Fruit fly (Drosophila melanogaster) whole organism, embryonic: ENCODE data around the gene CG3815.

Source experiments
- Abd-B ChIP-seq: fragments of 200-800 bp; sonication (Bioruptor generic); optimal IDR thresholded peaks from 2 replicates; lab custom pipeline; 2018; ENCODE audit warnings: missing biosample characterization, mild to moderate bottlenecking, missing genetic modification characterization, moderate library complexity
- Bteb2 ChIP-seq: fragments of 200-800 bp; sonication (Bioruptor generic); optimal IDR thresholded peaks from 2 replicates; lab custom pipeline; 2016; ENCODE audit warnings: missing biosample characterization, missing genetic modification characterization
- CG10959 ChIP-seq: fragments of 200-800 bp; sonication (Bioruptor generic); IDR thresholded peaks from 2 replicates; pipeline ENCODE4 v1.3.6; 2022; ENCODE audit warnings: missing biosample characterization, missing genetic modification characterization
- CG11398 ChIP-seq: fragments of 200-800 bp; sonication (Bioruptor generic); optimal IDR thresholded peaks from 2 replicates; lab custom pipeline; 2016; ENCODE audit warnings: missing biosample characterization, missing genetic modification characterization
- CG11695 ChIP-seq: fragments of 200-800 bp; sonication (Bioruptor generic); IDR thresholded peaks from 3 replicates; pipeline ENCODE4 v1.3.6; 2022; ENCODE audit warnings: missing biosample characterization, missing genetic modification characterization
- CG1233 ChIP-seq: fragments of 200-800 bp; sonication (Bioruptor generic); optimal IDR thresholded peaks from 4 replicates; lab custom pipeline; 2018; ENCODE audit warnings: missing biosample characterization, mild to moderate bottlenecking, missing genetic modification characterization
- CG13424 ChIP-seq: fragments of 200-800 bp; sonication (Bioruptor generic); optimal IDR thresholded peaks from 2 replicates; lab custom pipeline; 2019; ENCODE audit warnings: missing biosample characterization, mild to moderate bottlenecking, missing genetic modification characterization, moderate library complexity
- CG14014 ChIP-seq: fragments of 200-800 bp; sonication (Bioruptor generic); IDR thresholded peaks from 2 replicates; pipeline ENCODE4 v1.3.6; 2022; ENCODE audit warnings: missing biosample characterization, missing genetic modification characterization
- CG1647 ChIP-seq: fragments of 200-800 bp; sonication (Bioruptor generic); optimal IDR thresholded peaks from 3 replicates; lab custom pipeline; 2016; ENCODE audit warnings: missing biosample characterization, missing genetic modification characterization
- CG16779 ChIP-seq: fragments of 200-800 bp; sonication (Bioruptor generic); IDR thresholded peaks from 2 replicates; pipeline ENCODE4 v1.3.6; 2022; ENCODE audit warnings: missing biosample characterization, missing genetic modification characterization
- CG17385 ChIP-seq: fragments of 200-800 bp; sonication (Bioruptor generic); optimal IDR thresholded peaks from 3 replicates; lab custom pipeline; 2018; ENCODE audit warnings: missing biosample characterization, mild to moderate bottlenecking, missing genetic modification characterization
- CG17612 ChIP-seq: fragments of 200-800 bp; sonication (Bioruptor generic); IDR thresholded peaks from 2 replicates; pipeline ENCODE4 v1.3.6; 2022; ENCODE audit warnings: missing biosample characterization, missing genetic modification characterization
- CG3163 ChIP-seq: fragments of 200-800 bp; sonication (Bioruptor generic); optimal IDR thresholded peaks from 3 replicates; lab custom pipeline; 2016; ENCODE audit warnings: missing biosample characterization, missing genetic modification characterization
- CG6791 ChIP-seq: fragments of 200-800 bp; sonication (Bioruptor generic); IDR thresholded peaks from 3 replicates; pipeline ENCODE4 v1.3.6; 2022; ENCODE audit warnings: missing biosample characterization, missing genetic modification characterization; ENCODE audit not compliant: partially characterized antibody
- CG7556 ChIP-seq: fragments of 200-800 bp; sonication (Bioruptor generic); optimal IDR thresholded peaks from 2 replicates; lab custom pipeline; 2017; ENCODE audit warnings: missing biosample characterization, mild to moderate bottlenecking, missing genetic modification characterization
- CTCF ChIP-seq: fragments of 200-800 bp; sonication (Bioruptor generic); optimal IDR thresholded peaks from 2 replicates; lab custom pipeline; 2017; ENCODE audit warnings: missing biosample characterization, mild to moderate bottlenecking, missing genetic modification characterization, moderate library complexity
- ERR ChIP-seq: fragments of 200-800 bp; sonication (Bioruptor generic); optimal IDR thresholded peaks from 2 replicates; lab custom pipeline; 2016; ENCODE audit warnings: missing biosample characterization, missing genetic modification characterization
- HLH3B ChIP-seq: fragments of 200-800 bp; sonication (Bioruptor generic); IDR thresholded peaks from 2 replicates; pipeline ENCODE4 v1.3.6; 2022; ENCODE audit warnings: missing biosample characterization, missing genetic modification characterization
- Hr3 ChIP-seq: fragments of 200-800 bp; sonication (Bioruptor generic); optimal IDR thresholded peaks from 3 replicates; lab custom pipeline; 2016; ENCODE audit warnings: missing biosample characterization, missing genetic modification characterization
- Kr ChIP-seq: fragments of 200-800 bp; sonication (Bioruptor generic); optimal IDR thresholded peaks from 2 replicates; lab custom pipeline; 2017; ENCODE audit warnings: missing biosample characterization, mild to moderate bottlenecking, missing genetic modification characterization
- Lhr ChIP-seq: fragments of 200-800 bp; sonication (Bioruptor generic); optimal IDR thresholded peaks from 3 replicates; lab custom pipeline; 2017; ENCODE audit warnings: mild to moderate bottlenecking, missing biosample characterization, missing genetic modification reagents, missing genetic modification characterization
- MESR4 ChIP-seq: fragments of 200-800 bp; sonication (Bioruptor generic); optimal IDR thresholded peaks from 2 replicates; lab custom pipeline; 2018; ENCODE audit warnings: missing biosample characterization, mild to moderate bottlenecking, missing genetic modification characterization, moderate library complexity
- NC2α ChIP-seq: fragments of 200-800 bp; sonication (Bioruptor generic); optimal IDR thresholded peaks from 2 replicates; lab custom pipeline; 2016; ENCODE audit warnings: missing biosample characterization, missing genetic modification characterization
- NFAT ChIP-seq: fragments of 200-800 bp; sonication (Bioruptor generic); IDR thresholded peaks from 2 replicates; pipeline ENCODE4 v1.3.6; 2022; ENCODE audit warnings: missing biosample characterization, missing genetic modification characterization
- NfI ChIP-seq: fragments of 200-800 bp; sonication (Bioruptor generic); optimal IDR thresholded peaks from 3 replicates; lab custom pipeline; 2018; ENCODE audit warnings: missing biosample characterization, mild to moderate bottlenecking, missing genetic modification characterization, moderate library complexity
- Optix ChIP-seq: fragments of 200-800 bp; sonication (Bioruptor generic); IDR thresholded peaks from 3 replicates; pipeline ENCODE4 v1.3.6; 2022; ENCODE audit warnings: missing biosample characterization, missing genetic modification characterization
- Pdp1 ChIP-seq, 2 experiments: fragments of 200-800 bp; sonication (Bioruptor generic); optimal IDR thresholded peaks; 3 replicates each; lab custom pipeline; 2016; ENCODE audit warnings: missing biosample characterization in 2 of 2, missing genetic modification characterization in 2 of 2, mild to moderate bottlenecking in 1 of 2, moderate library complexity in 1 of 2
- Rfx ChIP-seq: fragments of 200-800 bp; sonication (Bioruptor generic); IDR thresholded peaks from 2 replicates; pipeline ENCODE4 v1.3.6; 2022; ENCODE audit warnings: missing biosample characterization, missing genetic modification characterization
- Taf1 ChIP-seq: fragments of 200-800 bp; sonication (Bioruptor generic); IDR thresholded peaks from 2 replicates; pipeline ENCODE4 v1.3.6; 2022; ENCODE audit warnings: missing biosample characterization, missing genetic modification characterization
- Trl ChIP-seq, 3 experiments: fragments of >200 bp in 2 of 3; fragments of 200-800 bp in 1 of 3; sonication (Bioruptor generic) in 1 of 3; optimal IDR thresholded peaks; 2 replicates in 1 of 3; 3 replicates in 2 of 3; lab custom pipeline; 2016 to 2017; ENCODE audit warnings: missing biosample characterization in 1 of 3, missing genetic modification characterization in 1 of 3
- al ChIP-seq: fragments of 200-800 bp; sonication (Bioruptor generic); IDR thresholded peaks from 2 replicates; pipeline ENCODE4 v1.3.6; 2022; ENCODE audit warnings: missing biosample characterization, missing genetic modification characterization
- amos ChIP-seq: fragments of 200-800 bp; sonication (Bioruptor generic); IDR thresholded peaks from 2 replicates; pipeline ENCODE4 v1.3.6; 2022; ENCODE audit warnings: missing biosample characterization, missing genetic modification characterization; ENCODE audit not compliant: partially characterized antibody
- br ChIP-seq: fragments of >200 bp; optimal IDR thresholded peaks from 2 replicates; lab custom pipeline; 2017
- da ChIP-seq: fragments of 200-800 bp; sonication (Bioruptor generic); optimal IDR thresholded peaks from 2 replicates; lab custom pipeline; 2016; ENCODE audit warnings: missing biosample characterization, missing genetic modification characterization
- ftz-f1 ChIP-seq: fragments of 200-800 bp; sonication (Bioruptor generic); optimal IDR thresholded peaks from 2 replicates; lab custom pipeline; 2016; ENCODE audit warnings: missing biosample characterization, missing genetic modification characterization
- gem ChIP-seq: fragments of 200-800 bp; sonication (Bioruptor generic); optimal IDR thresholded peaks from 2 replicates; lab custom pipeline; 2019; ENCODE audit warnings: missing biosample characterization, mild to moderate bottlenecking, missing genetic modification characterization, moderate library complexity
- h ChIP-seq: fragments of >200 bp; optimal IDR thresholded peaks from 2 replicates; lab custom pipeline; 2017
- ind ChIP-seq: fragments of 200-800 bp; sonication (Bioruptor generic); optimal IDR thresholded peaks from 3 replicates; lab custom pipeline; 2016; ENCODE audit warnings: missing biosample characterization, missing genetic modification characterization
- kni ChIP-seq: fragments of 200-800 bp; sonication (Bioruptor generic); optimal IDR thresholded peaks from 3 replicates; lab custom pipeline; 2017; ENCODE audit warnings: mild to moderate bottlenecking, missing biosample characterization, missing genetic modification reagents, missing genetic modification characterization
- knrl ChIP-seq: fragments of 200-800 bp; sonication (Bioruptor generic); IDR thresholded peaks from 3 replicates; pipeline ENCODE4 v1.3.6; 2022; ENCODE audit warnings: missing biosample characterization, missing genetic modification characterization; ENCODE audit not compliant: partially characterized antibody
- lab ChIP-seq: fragments of 200-800 bp; sonication (Bioruptor generic); optimal IDR thresholded peaks from 3 replicates; lab custom pipeline; 2017; ENCODE audit warnings: missing biosample characterization, missing genetic modification characterization, mild to moderate bottlenecking, moderate library complexity, missing genetic modification reagents
- mirr ChIP-seq: fragments of 200-800 bp; sonication (Bioruptor generic); optimal IDR thresholded peaks from 3 replicates; lab custom pipeline; 2018; ENCODE audit warnings: missing biosample characterization, mild to moderate bottlenecking, missing genetic modification characterization
- oc ChIP-seq: fragments of 200-800 bp; sonication (Bioruptor generic); optimal IDR thresholded peaks from 2 replicates; lab custom pipeline; 2018; ENCODE audit warnings: missing biosample characterization, mild to moderate bottlenecking, missing genetic modification characterization, moderate library complexity
- pita ChIP-seq: fragments of 200-800 bp; sonication (Bioruptor generic); optimal IDR thresholded peaks from 2 replicates; lab custom pipeline; 2017; ENCODE audit warnings: missing biosample characterization, mild to moderate bottlenecking, missing genetic modification characterization
- rib ChIP-seq: fragments of 200-800 bp; sonication (Bioruptor generic); IDR thresholded peaks from 2 replicates; pipeline ENCODE4 v1.3.6; 2022; ENCODE audit warnings: missing biosample characterization, missing genetic modification characterization
- ro ChIP-seq: fragments of 200-800 bp; sonication (Bioruptor generic); IDR thresholded peaks from 2 replicates; pipeline ENCODE4 v1.3.6; 2022; ENCODE audit warnings: missing biosample characterization, missing genetic modification characterization
- sens ChIP-seq: fragments of 200-800 bp; sonication (Bioruptor generic); peaks from one replicate; lab custom pipeline; 2016; ENCODE audit warnings: missing biosample characterization, missing genetic modification characterization
- twi ChIP-seq: fragments of 200-800 bp; optimal IDR thresholded peaks from 2 replicates; lab custom pipeline; 2019; ENCODE audit warnings: missing biosample characterization, mild to moderate bottlenecking, missing genetic modification characterization, moderate library complexity
- usp ChIP-seq: fragments of >200 bp; optimal IDR thresholded peaks from 2 replicates; lab custom pipeline; 2017; ENCODE audit warnings: missing biosample characterization, missing genetic modification characterization
- vfl ChIP-seq: fragments of 200-800 bp; sonication (Bioruptor generic); optimal IDR thresholded peaks from 2 replicates; lab custom pipeline; 2016; ENCODE audit warnings: missing biosample characterization, missing genetic modification characterization
- vvl ChIP-seq: fragments of 200-800 bp; sonication (Bioruptor generic); IDR thresholded peaks from 2 replicates; pipeline ENCODE4 v1.3.6; 2022; ENCODE audit warnings: missing biosample characterization, missing genetic modification characterization

CG3815 gene

DNA sequence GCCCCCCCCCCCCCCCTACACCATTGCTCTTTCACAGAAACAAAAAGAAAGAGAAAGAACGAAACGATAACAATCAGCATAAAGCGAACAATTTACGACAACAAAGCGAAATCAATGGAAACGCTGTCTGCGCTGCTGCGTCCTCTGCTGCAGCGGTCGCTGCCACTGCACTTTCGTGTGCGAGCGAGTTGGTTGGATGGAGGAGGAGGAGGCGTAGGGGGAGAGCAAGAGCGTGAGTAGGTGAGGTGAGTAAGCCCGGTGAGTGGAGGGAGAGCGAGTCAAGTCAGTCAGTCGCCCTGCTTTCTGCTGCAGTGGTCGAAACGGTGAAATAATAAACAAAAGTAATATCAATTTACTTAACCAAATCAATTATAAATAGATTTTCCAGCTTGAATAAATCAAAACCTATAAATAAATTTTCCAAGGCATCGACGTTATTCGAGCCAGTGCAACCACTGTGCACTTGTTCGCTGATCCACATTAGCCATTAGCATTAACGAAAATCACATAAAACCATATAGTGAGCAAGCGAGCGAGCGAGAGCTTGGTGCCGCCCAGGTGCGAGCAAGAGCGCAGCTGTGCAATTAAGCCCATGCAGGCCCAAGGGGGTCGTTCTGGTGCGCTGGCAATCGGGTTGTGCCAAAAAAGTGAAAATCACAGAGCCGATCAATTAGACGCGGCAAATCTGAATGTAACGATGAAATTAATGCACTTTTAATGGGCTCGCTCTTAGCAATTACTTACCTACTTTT is 48.8 kb downstream of the CG3815 start (continued):
- TF ChIP-seq NC2α (peak; percentile 26), ind (GFP tag; lab: Kevin White, UChicago) (no peak), HLH3B (GFP tag; lab: Robert Waterston, UW) (peak; percentile 66), pita (GFP tag; lab: Kevin White, UChicago) (no peak), Hr3 (GFP tag; lab: Kevin White, UChicago) (no peak), Kr (no peak), NfI (GFP tag; lab: Kevin White, UChicago) (no peak), amos (GFP tag; lab: Robert Waterston, UW) (no peak), CG11695 (GFP tag; lab: Robert Waterston, UW) (peak; percentile 44; the same call in 1 of the 3 replicates), CG3163 (GFP tag; lab: Kevin White, UChicago) (peak; percentile 31), kni (GFP tag; lab: Kevin White, UChicago) (peak; percentile 69), ERR (GFP tag; lab: Kevin White, UChicago) (no peak), CG16779 (GFP tag; lab: Robert Waterston, UW) (no peak), twi (tag; lab: Kevin White, UChicago) (no peak), ro (GFP tag; lab: Robert Waterston, UW) (peak; percentile 34; the same call in 1 of the 2 replicates), CG10959 (no peak), oc (peak; percentile 38), ftz-f1 (GFP tag; lab: Kevin White, UChicago) (no peak), Pdp1 (GFP tag; optimal IDR thresholded peaks at IDR 0.05; lab: Kevin White, UChicago) (peak in 1 of 2 experiments; percentile 0), Abd-B (GFP tag; lab: Kevin White, UChicago) (no peak), mirr (GFP tag; lab: Kevin White, UChicago) (no peak), Taf1 (no peak), CG17385 (GFP tag; lab: Kevin White, UChicago) (peak; percentile 25), Trl (optimal IDR thresholded peaks at IDR 0.05; lab: Kevin White, UChicago) (peak in 1 of 2 experiments; percentile 48), Trl (GFP tag; optimal IDR thresholded peaks at IDR 0.05; lab: Kevin White, UChicago) (no peak), CTCF (GFP tag; lab: Kevin White, UChicago) (no peak), vvl (GFP tag; lab: Robert Waterston, UW) (peak; percentile 77), Lhr (no peak), CG17612 (GFP tag; lab: Robert Waterston, UW) (no peak), MESR4 (no peak), rib (GFP tag; lab: Robert Waterston, UW) (no peak), knrl (GFP tag; lab: Robert Waterston, UW) (no peak), gem (tag; lab: Kevin White, UChicago) (peak; percentile 34), usp (GFP tag; lab: Kevin White, UChicago) (no peak), CG6791 (no peak), sens (GFP tag; lab: Kevin White, UChicago) (peak; percentile 91), br (no peak), CG11398 (GFP tag; lab: Kevin White, UChicago) (no peak), NFAT (GFP tag; lab: Robert Waterston, UW) (no peak; the same call in 1 of the 2 replicates), Bteb2 (GFP tag; lab: Kevin White, UChicago) (no peak), Optix (GFP tag; lab: Robert Waterston, UW) (peak; percentile 80), vfl (GFP tag; lab: Kevin White, UChicago) (no peak), CG1647 (GFP tag; lab: Kevin White, UChicago) (no peak), h (lab: Kevin White, UChicago) (no peak), CG13424 (tag; lab: Kevin White, UChicago) (no peak), al (GFP tag; lab: Robert Waterston, UW) (no peak), da (GFP tag; lab: Kevin White, UChicago) (no peak), lab (peak; percentile 4), CG14014 (GFP tag; lab: Robert Waterston, UW) (no peak), CG1233 (GFP tag; lab: Kevin White, UChicago) (no peak), CG7556 (GFP tag; lab: Kevin White, UChicago) (no peak), Rfx (GFP tag; lab: Robert Waterston, UW) (no peak)
